Fruit fly (Drosophila melanogaster) Kc167 (cell line): Measurements from ENCODE around the gene Ork1.

ENCODE experiments used
- Myc ChIP-seq: fragments of >200 bp; optimal IDR thresholded peaks from 2 replicates; lab custom pipeline; 2017; ENCODE audit warnings: missing external identifiers
- Sin3A ChIP-seq: fragments of >200 bp; optimal IDR thresholded peaks from 2 replicates; lab custom pipeline; 2018; ENCODE audit warnings: missing external identifiers
- psq ChIP-seq: fragments of >200 bp; optimal IDR thresholded peaks from 2 replicates; lab custom pipeline; 2017; ENCODE audit warnings: missing external identifiers

dm6 chrX:10876451-10876850 is 14.6 kb downstream of the Ork1 start:
- TF ChIP-seq Sin3A (lab: Kevin White, UChicago) (no peak), Myc (lab: Kevin White, UChicago) (no peak), psq (lab: Kevin White, UChicago) (no peak)
